Worm (Caenorhabditis elegans): ENCODE results near the gene Y17G7B.22.

Y17G7B.22 gene

DNA sequence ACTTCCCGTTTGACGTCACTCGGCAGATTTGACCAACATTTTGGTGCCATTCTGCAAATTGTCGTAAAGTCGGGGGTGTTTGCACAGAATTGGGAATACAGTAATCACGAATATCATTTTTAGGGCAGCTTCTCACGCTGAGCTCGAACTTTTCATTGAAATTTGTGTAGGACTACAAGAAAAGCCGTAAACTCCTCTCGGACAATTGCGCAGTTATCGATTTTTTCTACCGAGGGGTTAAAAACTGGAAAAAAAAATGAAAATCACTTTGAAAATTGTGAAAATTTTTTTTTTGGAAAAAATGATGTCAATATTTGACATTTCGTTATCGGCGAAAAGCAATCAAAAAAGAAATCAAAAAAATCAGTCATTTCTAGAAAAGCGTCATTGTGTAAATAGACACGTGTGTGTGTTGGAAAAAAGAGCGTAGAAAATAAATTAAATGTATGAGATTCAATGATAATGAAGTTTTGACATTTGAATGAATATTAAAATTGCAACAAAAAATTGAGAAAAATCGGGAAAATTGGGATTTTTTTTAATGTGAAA is 40.1 kb upstream of the Y17G7B.22 start, which contains the start of gene Y17G7B.8 (continued):
- TF ChIP-seq lin-1 (GFP tag; IDR thresholded peaks at IDR 0.05): no peak
- TF ChIP-seq nhr-25 (tag; optimal IDR thresholded peaks at IDR 0.05; ENCODE audit: borderline replicate concordance, insufficient read depth): no peak
- peak in 1 of 2 experiments; percentile 55 for TF ChIP-seq mdl-1 (tag; optimal IDR thresholded peaks at IDR 0.05)
- no peak for TF ChIP-seq egl-27 (tag; optimal IDR thresholded peaks at IDR 0.05)
- TF ChIP-seq tra-1 (GFP tag; IDR thresholded peaks at IDR 0.05): no peak
- no peak for TF ChIP-seq spr-1 (tag; optimal IDR thresholded peaks at IDR 0.05)
- no peak for TF ChIP-seq tag-97 (GFP tag; IDR thresholded peaks at IDR 0.05)
- no peak for TF ChIP-seq set-16 (GFP tag; IDR thresholded peaks at IDR 0.05)
- TF ChIP-seq Y48G9A.11 (GFP tag; IDR thresholded peaks at IDR 0.05): no peak
- no peak for TF ChIP-seq aly-2 (tag; optimal IDR thresholded peaks at IDR 0.05)
- no peak for TF ChIP-seq lin-15B (tag; optimal IDR thresholded peaks at IDR 0.05)
- no peak for TF ChIP-seq lin-13 (GFP tag; optimal IDR thresholded peaks at IDR 0.05)
- no peak for TF ChIP-seq nhr-11 (tag; optimal IDR thresholded peaks at IDR 0.05)
- no peak for TF ChIP-seq nhr-237 (tag; optimal IDR thresholded peaks at IDR 0.05)
- TF ChIP-seq daf-16 (GFP tag; optimal IDR thresholded peaks at IDR 0.05): no peak
- TF ChIP-seq daf-16 (tag; optimal IDR thresholded peaks at IDR 0.05): peak; percentile 87
- TF ChIP-seq mes-2 (tag; optimal IDR thresholded peaks at IDR 0.05; ENCODE audit: poor library complexity, severe bottlenecking): no peak
- peak; percentile 61 for TF ChIP-seq nhr-28 (tag; optimal IDR thresholded peaks at IDR 0.05)
- no peak for TF ChIP-seq nhr-48 (tag; optimal IDR thresholded peaks at IDR 0.05)
- no peak for TF ChIP-seq ZK337.2 (GFP tag; IDR thresholded peaks at IDR 0.05)
- TF ChIP-seq nhr-102 (tag; optimal IDR thresholded peaks at IDR 0.05): no peak
- peak; percentile 8 for TF ChIP-seq mep-1 (tag; optimal IDR thresholded peaks at IDR 0.05)
- TF ChIP-seq fos-1 (tag; optimal IDR thresholded peaks at IDR 0.05): no peak
- no peak for TF ChIP-seq lin-29 (GFP tag; IDR thresholded peaks at IDR 0.05)
- TF ChIP-seq madf-5 (GFP tag; IDR thresholded peaks at IDR 0.05): no peak
- peak; percentile 69 for TF ChIP-seq aha-1 (tag)
- no peak for TF ChIP-seq zfp-2 (tag; optimal IDR thresholded peaks at IDR 0.05)
- no peak for TF ChIP-seq nhr-42 (GFP tag; IDR thresholded peaks at IDR 0.05)
- peak; percentile 92 for TF ChIP-seq nhr-6 (tag; optimal IDR thresholded peaks at IDR 0.05)
- TF ChIP-seq nhr-111 (GFP tag; optimal IDR thresholded peaks at IDR 0.05): no peak
- TF ChIP-seq vab-7 (GFP tag; IDR thresholded peaks at IDR 0.05): no peak
- no peak for TF ChIP-seq ceh-62 (tag; optimal IDR thresholded peaks at IDR 0.05)
- no peak for TF ChIP-seq lin-39 (tag; optimal IDR thresholded peaks at IDR 0.05)
- no peak for TF ChIP-seq ama-1 (optimal IDR thresholded peaks at IDR 0.05)
- no peak for TF ChIP-seq dpl-1 (GFP tag; optimal IDR thresholded peaks at IDR 0.05)

DNA sequence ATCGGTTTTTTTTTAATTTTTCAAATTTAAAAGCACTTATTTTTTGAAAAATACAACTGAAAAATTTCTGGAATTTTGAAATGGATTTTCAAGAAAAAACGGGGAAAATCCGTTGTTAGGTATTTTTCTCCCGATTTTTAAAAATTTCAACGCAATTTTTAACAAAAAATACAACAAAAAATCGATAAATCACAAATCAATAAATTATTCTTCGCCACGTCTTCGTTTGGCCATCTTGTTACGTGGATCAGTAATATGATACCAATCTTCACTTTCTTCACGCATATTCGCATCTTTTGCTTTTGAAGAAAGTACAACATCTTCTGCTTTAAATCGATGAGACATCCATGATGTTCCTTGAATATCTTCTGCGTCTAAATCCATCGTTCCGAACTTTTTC is 39.1 kb upstream of the Y17G7B.22 start:
- TF ChIP-seq nhr-41 (GFP tag; IDR thresholded peaks at IDR 0.05): no peak
- no peak for TF ChIP-seq madf-9 (GFP tag; conservative IDR thresholded peaks at IDR 0.05)
- peak in 1 of 2 experiments; percentile 94 for TF ChIP-seq unc-62 (GFP tag; optimal IDR thresholded peaks at IDR 0.05 in 1 of 2)
- TF ChIP-seq unc-62 (tag; optimal IDR thresholded peaks at IDR 0.05): no peak
- peak; percentile 32 for TF ChIP-seq ceh-28 (tag; optimal IDR thresholded peaks at IDR 0.05)
- TF ChIP-seq lsy-2 (tag; optimal IDR thresholded peaks at IDR 0.05): no peak
- TF ChIP-seq mep-1 (tag; optimal IDR thresholded peaks at IDR 0.05): no peak
- no peak for TF ChIP-seq tag-97 (GFP tag; IDR thresholded peaks at IDR 0.05)
- no peak for TF ChIP-seq lin-29 (GFP tag; IDR thresholded peaks at IDR 0.05)
- TF ChIP-seq ztf-11 (tag; optimal IDR thresholded peaks at IDR 0.05): no peak
- TF ChIP-seq ctbp-1 (GFP tag; IDR thresholded peaks at IDR 0.05): no peak
- no peak for TF ChIP-seq ces-1 (GFP tag; optimal IDR thresholded peaks at IDR 0.05)
- TF ChIP-seq mxl-2 (GFP tag; conservative IDR thresholded peaks at IDR 0.05): no peak

All from whole organism, L4 larva.